Worm (Caenorhabditis elegans): ENCODE measurements around the gene wbp-2.

The wbp-2 gene

DNA sequence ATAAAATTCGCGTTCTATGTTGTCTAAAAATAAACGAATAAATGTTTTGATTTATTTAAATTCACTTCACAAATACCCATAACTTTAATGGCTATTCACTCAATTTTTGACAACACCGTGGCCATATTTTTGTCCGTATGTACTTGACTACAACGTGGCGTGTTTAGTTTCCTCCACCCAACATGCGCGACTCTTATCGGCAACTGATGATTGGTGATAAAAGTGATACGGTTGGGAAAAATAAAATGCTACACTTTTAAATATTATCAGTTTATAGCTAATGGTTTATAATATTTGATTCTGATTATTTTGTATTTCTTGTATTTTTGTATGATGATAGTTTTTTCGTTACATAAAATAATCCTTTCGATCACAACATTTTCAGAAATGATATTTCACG is 37.9 kb upstream of the wbp-2 start, which contains the start of gene acs-7:
Gene acs-7, plus strand, starts transcription at position 386 of the 400 bp plus-strand sequence.
- TF ChIP-seq blmp-1 (tag; optimal IDR thresholded peaks at IDR 0.05) (peak; percentile 8), nhr-90 (tag; optimal IDR thresholded peaks at IDR 0.05; ENCODE audit: poor library complexity) (peak; percentile 21), ztf-4 (tag; optimal IDR thresholded peaks at IDR 0.05) (no peak), ets-5 (GFP tag; IDR thresholded peaks at IDR 0.05) (no peak), nhr-20 (tag; optimal IDR thresholded peaks at IDR 0.05) (peak; percentile 42), unc-30 (tag; optimal IDR thresholded peaks at IDR 0.05) (no peak), mab-9 (GFP tag; IDR thresholded peaks at IDR 0.05) (no peak), hlh-17 (GFP tag; optimal IDR thresholded peaks at IDR 0.05; ENCODE audit: borderline replicate concordance) (no peak), nhr-84 (tag; optimal IDR thresholded peaks at IDR 0.05) (no peak), nhr-19 (GFP tag; conservative IDR thresholded peaks at IDR 0.05) (no peak), vab-15 (tag; optimal IDR thresholded peaks at IDR 0.05) (no peak), pqm-1 (tag; optimal IDR thresholded peaks at IDR 0.05) (peak; percentile 64), lin-14 (GFP tag; optimal IDR thresholded peaks at IDR 0.05) (peak; percentile 41), elt-2 (tag; optimal IDR thresholded peaks at IDR 0.05) (peak; percentile 94), aha-1 (tag; optimal IDR thresholded peaks at IDR 0.05) (no peak), lin-35 (GFP tag; optimal IDR thresholded peaks at IDR 0.05) (peak in 1 of 2 experiments; percentile 37), fos-1 (tag; optimal IDR thresholded peaks at IDR 0.05) (no peak), sptf-1 (tag; optimal IDR thresholded peaks at IDR 0.05) (no peak), snpc-4 (tag; optimal IDR thresholded peaks at IDR 0.05) (no peak), nhr-71 (tag; optimal IDR thresholded peaks at IDR 0.05) (peak; percentile 10), alr-1 (tag; optimal IDR thresholded peaks at IDR 0.05; ENCODE audit: borderline replicate concordance) (no peak), ztf-11 (tag; optimal IDR thresholded peaks at IDR 0.05) (no peak), fkh-4 (tag; optimal IDR thresholded peaks at IDR 0.05; ENCODE audit: borderline replicate concordance) (no peak), elt-3 (tag; optimal IDR thresholded peaks at IDR 0.05) (no peak)

DNA sequence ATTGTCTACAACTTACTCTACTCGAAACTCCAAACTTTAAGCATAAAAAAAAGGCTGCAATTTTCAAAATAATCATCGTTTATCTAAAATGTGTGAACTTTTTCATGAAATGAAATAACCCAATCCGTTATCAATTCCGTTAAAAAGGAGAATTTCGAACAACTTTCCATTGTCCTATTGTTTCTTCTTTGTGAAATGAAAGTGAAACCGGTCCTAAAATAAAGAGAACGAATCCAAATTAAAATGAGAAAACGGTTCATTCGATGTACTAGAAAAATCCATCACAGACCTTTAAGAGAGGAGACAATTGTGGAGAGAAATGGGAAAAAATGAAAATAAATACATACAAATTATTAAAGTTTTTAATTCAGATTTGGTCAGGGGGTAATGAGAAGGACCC is 33.9 kb upstream of the wbp-2 start, which contains the start of gene C01G6.9:
Gene C01G6.9, minus strand, starts transcription at position 141 of the 400 bp plus-strand sequence.
- TF ChIP-seq efl-1 (optimal IDR thresholded peaks at IDR 0.05) (no peak), efl-1 (GFP tag; optimal IDR thresholded peaks at IDR 0.05 in 1 of 2) (peak in 1 of 2 experiments; percentile 84), unc-62 (GFP tag; optimal IDR thresholded peaks at IDR 0.05) (no peak), hlh-17 (GFP tag; optimal IDR thresholded peaks at IDR 0.05; ENCODE audit: borderline replicate concordance) (no peak), blmp-1 (tag; optimal IDR thresholded peaks at IDR 0.05) (peak; percentile 66)

ce11 chrII:9299679-9300078 is 29.9 kb upstream of the wbp-2 start:
- TF ChIP-seq lin-13 (GFP tag; optimal IDR thresholded peaks at IDR 0.05): no peak
- no peak for TF ChIP-seq unc-130 (tag; optimal IDR thresholded peaks at IDR 0.05)
- no peak for TF ChIP-seq ama-1 (optimal IDR thresholded peaks at IDR 0.05)
- TF ChIP-seq unc-62 (GFP tag; optimal IDR thresholded peaks at IDR 0.05): no peak
- no peak for TF ChIP-seq nhr-12 (tag; optimal IDR thresholded peaks at IDR 0.05)
- 0 out of 2 replicates have a peak, but pooled peaks have one; percentile 46 for TF ChIP-seq mab-9 (GFP tag; IDR thresholded peaks at IDR 0.05)
- TF ChIP-seq nhr-85 (tag): no peak
- TF ChIP-seq ces-1 (GFP tag; optimal IDR thresholded peaks at IDR 0.05): no peak
- no peak for TF ChIP-seq ceh-63 (GFP tag; optimal IDR thresholded peaks at IDR 0.05)
- no peak for TF ChIP-seq ztf-4 (tag; optimal IDR thresholded peaks at IDR 0.05)
- TF ChIP-seq hpl-2 (GFP tag; optimal IDR thresholded peaks at IDR 0.05): no peak
- TF ChIP-seq nhr-47 (tag; optimal IDR thresholded peaks at IDR 0.05): no peak
- TF ChIP-seq nhr-71 (tag; optimal IDR thresholded peaks at IDR 0.05): peak; percentile 38
- peak; percentile 52 for TF ChIP-seq lin-14 (GFP tag; optimal IDR thresholded peaks at IDR 0.05)
- no peak for TF ChIP-seq sox-4 (tag; optimal IDR thresholded peaks at IDR 0.05)
- peak; percentile 69 for TF ChIP-seq rnt-1 (tag; optimal IDR thresholded peaks at IDR 0.05)
- peak; percentile 5 for TF ChIP-seq dsc-1 (tag; optimal IDR thresholded peaks at IDR 0.05)
- peak in 1 of 2 experiments; percentile 23 for TF ChIP-seq lsy-2 (tag; optimal IDR thresholded peaks at IDR 0.05)
- TF ChIP-seq mef-2 (tag; optimal IDR thresholded peaks at IDR 0.05): no peak
- TF ChIP-seq snu-23 (GFP tag; optimal IDR thresholded peaks at IDR 0.05): peak; percentile 3
- TF ChIP-seq dpl-1 (GFP tag; optimal IDR thresholded peaks at IDR 0.05): no peak
- TF ChIP-seq nhr-28 (tag; optimal IDR thresholded peaks at IDR 0.05): no peak
